Worm (Caenorhabditis elegans) whole organism, midembryonic: ENCODE results near the gene C29H12.6.

Experiments
- cog-1 ChIP-seq: sonication (generic microtip); optimal IDR thresholded peaks from 2 replicates; lab custom pipeline; 2016; ENCODE audit warnings: missing genetic modification characterization, missing compliant biosample characterization
- tab-1 ChIP-seq: fragments of 200-800 bp; sonication (Bioruptor generic); IDR thresholded peaks from 2 replicates; pipeline ENCODE4 v1.3.6; 2022; ENCODE audit warnings: missing genetic modification characterization, missing compliant biosample characterization
- ztf-29 ChIP-seq: fragments of 200-800 bp; sonication (Bioruptor generic); IDR thresholded peaks from 2 replicates; pipeline ENCODE4 v1.3.6; 2022; ENCODE audit warnings: missing genetic modification reagents, missing genetic modification characterization, missing compliant biosample characterization

DNA sequence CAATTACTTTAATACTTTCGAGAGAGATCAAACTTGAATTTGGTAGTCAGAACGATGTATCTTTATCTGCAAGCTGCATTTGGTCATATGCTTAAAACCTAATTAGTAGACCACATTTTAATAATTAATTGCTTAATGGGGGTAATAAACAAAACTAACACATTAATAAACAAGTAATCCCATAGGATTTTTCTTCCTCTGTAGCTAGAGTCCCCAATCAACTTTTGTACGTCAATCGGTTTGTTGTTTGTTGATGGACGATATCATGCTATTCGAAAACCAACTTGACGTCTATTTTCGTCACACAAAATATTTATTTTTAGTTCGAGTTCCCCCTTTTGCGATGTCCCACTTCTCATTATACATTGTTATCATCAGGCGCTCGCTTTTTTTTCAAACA is 16.6 kb downstream of the C29H12.6 start:
- TF ChIP-seq ztf-29 (GFP tag; lab: Robert Waterston, UW) (no peak), tab-1 (no peak), cog-1 (tag; lab: Kevin White, UChicago) (no peak)
